Fruit fly (Drosophila melanogaster): Measurements from ENCODE around the gene Npc2c.

DNA sequence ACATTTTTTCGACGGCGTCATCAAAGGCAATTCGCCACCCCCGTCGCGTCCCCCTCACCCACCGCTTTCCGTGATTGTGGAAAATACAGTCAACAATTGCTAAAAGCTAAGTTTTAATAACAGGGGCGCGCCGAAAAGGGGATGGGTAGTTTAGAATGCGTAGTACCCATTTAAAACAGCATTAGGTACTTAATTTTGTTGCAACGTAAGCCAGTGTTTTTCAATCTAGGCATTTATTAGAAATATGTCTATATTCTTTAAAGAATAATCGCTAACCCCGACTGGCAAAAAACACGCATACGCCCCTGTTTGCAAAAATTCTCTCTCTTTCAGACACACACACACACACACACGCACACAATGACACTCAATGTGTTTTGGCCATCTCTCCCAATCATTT is 24.9 kb downstream of the Npc2c start:
- TF ChIP-seq CG10654 (GFP tag; optimal IDR thresholded peaks at IDR 0.05) (no peak), schlank (tag; optimal IDR thresholded peaks at IDR 0.05) (peak; percentile 68), HLHmδ (GFP tag; optimal IDR thresholded peaks at IDR 0.05) (no peak), CG6854 (GFP tag; optimal IDR thresholded peaks at IDR 0.05) (no peak), Meics (GFP tag; optimal IDR thresholded peaks at IDR 0.05) (peak; percentile 79), pb (GFP tag; optimal IDR thresholded peaks at IDR 0.05) (no peak), D (optimal IDR thresholded peaks at IDR 0.05) (no peak), D (GFP tag; optimal IDR thresholded peaks at IDR 0.05) (no peak), mam (GFP tag; optimal IDR thresholded peaks at IDR 0.05) (peak; percentile 70), CG11093 (GFP tag; IDR thresholded peaks at IDR 0.05) (no peak), Neu2 (GFP tag; optimal IDR thresholded peaks at IDR 0.05; ENCODE audit: borderline replicate concordance) (no peak)

All from whole organism, embryonic.